Fruit fly (Drosophila melanogaster) whole organism, embryonic: ENCODE measurements around the gene CG14818.
A peak's percentile ranks its signal among the peaks of the same experiment; 100 is the strongest.

Experiments used
- Atf3 ChIP-seq: fragments of 200-800 bp; sonication (Bioruptor generic); optimal IDR thresholded peaks from 3 replicates; lab custom pipeline; 2016; ENCODE audit warnings: missing biosample characterization, missing genetic modification characterization
- CG10147 ChIP-seq: fragments of 200-800 bp; sonication (Bioruptor generic); optimal IDR thresholded peaks from 2 replicates; lab custom pipeline; 2019; ENCODE audit warnings: missing biosample characterization, mild to moderate bottlenecking, missing genetic modification characterization, moderate library complexity
- CG11723 ChIP-seq: fragments of 200-800 bp; sonication (Bioruptor generic); optimal IDR thresholded peaks from 2 replicates; lab custom pipeline; 2017; ENCODE audit warnings: missing biosample characterization, mild to moderate bottlenecking, missing genetic modification characterization
- CG12155 ChIP-seq: fragments of 200-800 bp; sonication (Bioruptor generic); optimal IDR thresholded peaks from 3 replicates; lab custom pipeline; 2016; ENCODE audit warnings: missing biosample characterization, missing genetic modification characterization
- CG12744 ChIP-seq: fragments of 200-800 bp; sonication (Bioruptor generic); optimal IDR thresholded peaks from 2 replicates; lab custom pipeline; 2016; ENCODE audit warnings: missing biosample characterization, missing genetic modification characterization
- CG13123 ChIP-seq: fragments of 200-800 bp; sonication (Bioruptor generic); optimal IDR thresholded peaks from 2 replicates; lab custom pipeline; 2016; ENCODE audit warnings: missing biosample characterization, missing genetic modification characterization
- CG13296 ChIP-seq: fragments of 200-800 bp; sonication (Bioruptor generic); optimal IDR thresholded peaks from 3 replicates; lab custom pipeline; 2018; ENCODE audit warnings: missing biosample characterization, mild to moderate bottlenecking, missing genetic modification characterization
- CG15073 ChIP-seq: fragments of 200-800 bp; sonication (Bioruptor generic); optimal IDR thresholded peaks from 2 replicates; lab custom pipeline; 2016; ENCODE audit warnings: missing biosample characterization, missing genetic modification characterization
- CG16815 ChIP-seq: fragments of 200-800 bp; sonication (Bioruptor generic); optimal IDR thresholded peaks from 3 replicates; lab custom pipeline; 2017; ENCODE audit warnings: missing biosample characterization, mild to moderate bottlenecking, missing genetic modification characterization
- CG1832 ChIP-seq: fragments of 200-800 bp; sonication (Bioruptor generic); optimal IDR thresholded peaks from 2 replicates; lab custom pipeline; 2017; ENCODE audit warnings: missing biosample characterization, mild to moderate bottlenecking, missing genetic modification characterization, inconsistent platforms
- CG18764 ChIP-seq: fragments of 200-800 bp; sonication (Bioruptor generic); optimal IDR thresholded peaks from 3 replicates; lab custom pipeline; 2016; ENCODE audit warnings: missing biosample characterization, missing genetic modification characterization
- CG2889 ChIP-seq: fragments of 200-800 bp; sonication (Bioruptor generic); IDR thresholded peaks from 3 replicates; pipeline ENCODE4 v1.3.6; 2022; ENCODE audit warnings: missing biosample characterization, missing genetic modification characterization
- CG31365 ChIP-seq: fragments of 200-800 bp; sonication (Bioruptor generic); optimal IDR thresholded peaks from 2 replicates; lab custom pipeline; 2018; ENCODE audit warnings: missing biosample characterization, mild to moderate bottlenecking, missing genetic modification characterization
- CG32532 ChIP-seq: fragments of 200-800 bp; sonication (Bioruptor generic); IDR thresholded peaks from 2 replicates; pipeline ENCODE4 v1.3.6; 2022; ENCODE audit warnings: missing biosample characterization, missing genetic modification characterization
- CG3847 ChIP-seq: fragments of 200-800 bp; sonication (Bioruptor generic); IDR thresholded peaks from 2 replicates; pipeline ENCODE4 v1.3.6; 2022; ENCODE audit warnings: missing biosample characterization, missing genetic modification characterization
- CG4730 ChIP-seq: fragments of 200-800 bp; sonication (Bioruptor generic); IDR thresholded peaks from 2 replicates; pipeline ENCODE4 v1.3.6; 2022; ENCODE audit warnings: missing biosample characterization, missing genetic modification characterization
- CG6175 ChIP-seq: fragments of 200-800 bp; sonication (Bioruptor generic); IDR thresholded peaks from 3 replicates; pipeline ENCODE4 v1.3.6; 2022; ENCODE audit warnings: missing biosample characterization, missing genetic modification characterization
- CG6765 ChIP-seq: fragments of 200-800 bp; sonication (Bioruptor generic); optimal IDR thresholded peaks from 3 replicates; lab custom pipeline; 2017; ENCODE audit warnings: missing biosample characterization, mild to moderate bottlenecking, missing genetic modification characterization
- CG7987 ChIP-seq: fragments of 200-800 bp; sonication (Bioruptor generic); optimal IDR thresholded peaks from 2 replicates; lab custom pipeline; 2018; ENCODE audit warnings: missing biosample characterization, mild to moderate bottlenecking, missing genetic modification characterization, moderate library complexity
- CG9437 ChIP-seq: fragments of 200-800 bp; sonication (Bioruptor generic); optimal IDR thresholded peaks from 2 replicates; lab custom pipeline; 2018; ENCODE audit warnings: missing biosample characterization, mild to moderate bottlenecking, missing genetic modification characterization
- Dbx ChIP-seq: fragments of 200-800 bp; sonication (Bioruptor generic); IDR thresholded peaks from 3 replicates; pipeline ENCODE4 v1.3.6; 2022; ENCODE audit warnings: missing biosample characterization, missing genetic modification characterization
- Dek ChIP-seq: fragments of 200-800 bp; sonication (Bioruptor generic); optimal IDR thresholded peaks from 3 replicates; lab custom pipeline; 2019; ENCODE audit warnings: missing biosample characterization, mild to moderate bottlenecking, missing genetic modification characterization, moderate library complexity
- Eip74EF ChIP-seq, 2 experiments: fragments of 200-800 bp in 1 of 2; fragments of >200 bp in 1 of 2; sonication (Bioruptor generic) in 1 of 2; optimal IDR thresholded peaks; 2 replicates each; lab custom pipeline; 2017 to 2019; ENCODE audit warnings: missing biosample characterization in 2 of 2, missing genetic modification characterization in 2 of 2, mild to moderate bottlenecking in 1 of 2, moderate library complexity in 1 of 2
- H15 ChIP-seq: fragments of 200-800 bp; sonication (Bioruptor generic); IDR thresholded peaks from 3 replicates; pipeline ENCODE4 v1.3.6; 2022; ENCODE audit warnings: missing biosample characterization, missing genetic modification characterization
- Hr51 ChIP-seq, 2 experiments: fragments of 200-800 bp; sonication (Bioruptor generic); optimal IDR thresholded peaks; 2 replicates in 1 of 2; 3 replicates in 1 of 2; lab custom pipeline; 2016 to 2018; ENCODE audit warnings: missing biosample characterization in 2 of 2, missing genetic modification characterization in 2 of 2, mild to moderate bottlenecking in 1 of 2, moderate library complexity in 1 of 2
- Kr ChIP-seq: fragments of 200-800 bp; sonication (Bioruptor generic); optimal IDR thresholded peaks from 2 replicates; lab custom pipeline; 2017; ENCODE audit warnings: missing biosample characterization, mild to moderate bottlenecking, missing genetic modification characterization
- Lhr ChIP-seq: fragments of 200-800 bp; sonication (Bioruptor generic); optimal IDR thresholded peaks from 3 replicates; lab custom pipeline; 2017; ENCODE audit warnings: mild to moderate bottlenecking, missing biosample characterization, missing genetic modification reagents, missing genetic modification characterization
- Lim3 ChIP-seq: fragments of 200-800 bp; sonication (Bioruptor generic); IDR thresholded peaks from 2 replicates; pipeline ENCODE4 v1.3.6; 2022; ENCODE audit warnings: missing biosample characterization, missing genetic modification characterization
- NK7.1 ChIP-seq: fragments of 200-800 bp; sonication (Bioruptor generic); optimal IDR thresholded peaks from 3 replicates; lab custom pipeline; 2016; ENCODE audit warnings: missing biosample characterization, missing genetic modification characterization
- Pdp1 ChIP-seq, 2 experiments: fragments of 200-800 bp; sonication (Bioruptor generic); optimal IDR thresholded peaks; 3 replicates each; lab custom pipeline; 2016; ENCODE audit warnings: missing biosample characterization in 2 of 2, missing genetic modification characterization in 2 of 2, mild to moderate bottlenecking in 1 of 2, moderate library complexity in 1 of 2
- Sin3A ChIP-seq: fragments of >200 bp; optimal IDR thresholded peaks from 2 replicates; lab custom pipeline; 2018
- abd-A ChIP-seq: fragments of 200-800 bp; sonication (Bioruptor generic); optimal IDR thresholded peaks from 3 replicates; lab custom pipeline; 2019; ENCODE audit warnings: missing biosample characterization, mild to moderate bottlenecking, missing genetic modification characterization, moderate library complexity
- ap ChIP-seq: fragments of 200-800 bp; sonication (Bioruptor generic); IDR thresholded peaks from 2 replicates; pipeline ENCODE4 v1.3.6; 2022; ENCODE audit warnings: missing biosample characterization, missing genetic modification characterization
- ara ChIP-seq: fragments of 200-800 bp; sonication (Bioruptor generic); IDR thresholded peaks from 2 replicates; pipeline ENCODE4 v1.3.6; 2022; ENCODE audit warnings: missing biosample characterization, missing genetic modification characterization
- chinmo ChIP-seq: fragments of 200-800 bp; sonication (Bioruptor generic); IDR thresholded peaks from 4 replicates; pipeline ENCODE4 v1.3.6; 2022; ENCODE audit warnings: missing biosample characterization, missing genetic modification characterization; ENCODE audit not compliant: partially characterized antibody
- croc ChIP-seq: fragments of 200-800 bp; sonication (Bioruptor generic); conservative IDR thresholded peaks from 3 replicates; pipeline ENCODE4 v1.3.6; 2022; ENCODE audit warnings: missing biosample characterization, missing genetic modification characterization
- emc ChIP-seq: fragments of 200-800 bp; sonication (Bioruptor generic); optimal IDR thresholded peaks from 2 replicates; lab custom pipeline; 2016; ENCODE audit warnings: missing biosample characterization, missing genetic modification characterization
- ems ChIP-seq: fragments of 200-800 bp; sonication (Bioruptor generic); optimal IDR thresholded peaks from 3 replicates; lab custom pipeline; 2016; ENCODE audit warnings: missing biosample characterization, missing genetic modification characterization
- fd96Cb ChIP-seq: fragments of 200-800 bp; sonication (Bioruptor generic); optimal IDR thresholded peaks from 2 replicates; lab custom pipeline; 2018; ENCODE audit warnings: missing biosample characterization, mild to moderate bottlenecking, missing genetic modification characterization, moderate library complexity
- gcm ChIP-seq: fragments of 200-800 bp; sonication (Bioruptor generic); optimal IDR thresholded peaks from 2 replicates; lab custom pipeline; 2019; ENCODE audit warnings: missing biosample characterization, mild to moderate bottlenecking, missing genetic modification characterization, moderate library complexity
- gcm2 ChIP-seq: fragments of 200-800 bp; sonication (Bioruptor generic); optimal IDR thresholded peaks from 2 replicates; lab custom pipeline; 2016; ENCODE audit warnings: missing biosample characterization, missing genetic modification characterization
- gt ChIP-seq: fragments of 200-800 bp; sonication (Bioruptor generic); IDR thresholded peaks from 2 replicates; pipeline ENCODE4 v1.3.6; 2022; ENCODE audit warnings: missing biosample characterization, missing genetic modification characterization
- lbe ChIP-seq: fragments of 200-800 bp; sonication (Bioruptor generic); optimal IDR thresholded peaks from 2 replicates; lab custom pipeline; 2016; ENCODE audit warnings: missing biosample characterization, mild to moderate bottlenecking, missing genetic modification characterization
- lola ChIP-seq, 3 experiments: fragments of >200 bp in 2 of 3; fragments of 200-800 bp in 1 of 3; sonication (Bioruptor generic) in 1 of 3; optimal IDR thresholded peaks; 2 replicates each; lab custom pipeline; 2017 to 2019; ENCODE audit warnings: missing biosample characterization in 3 of 3, missing genetic modification characterization in 3 of 3, mild to moderate bottlenecking in 1 of 3, moderate library complexity in 1 of 3
- nom ChIP-seq: fragments of 200-800 bp; sonication (Bioruptor generic); optimal IDR thresholded peaks from 2 replicates; lab custom pipeline; 2017; ENCODE audit warnings: missing biosample characterization, missing genetic modification characterization, mild to moderate bottlenecking, moderate library complexity, missing genetic modification reagents
- oc ChIP-seq: fragments of 200-800 bp; sonication (Bioruptor generic); optimal IDR thresholded peaks from 2 replicates; lab custom pipeline; 2018; ENCODE audit warnings: missing biosample characterization, mild to moderate bottlenecking, missing genetic modification characterization, moderate library complexity
- phol ChIP-seq: fragments of 200-800 bp; sonication (Bioruptor generic); optimal IDR thresholded peaks from 3 replicates; lab custom pipeline; 2018; ENCODE audit warnings: missing biosample characterization, mild to moderate bottlenecking, missing genetic modification characterization, moderate library complexity
- psq ChIP-seq: fragments of 200-800 bp; sonication (Bioruptor generic); optimal IDR thresholded peaks from 2 replicates; lab custom pipeline; 2017; ENCODE audit warnings: missing biosample characterization, missing genetic modification characterization
- tio ChIP-seq: fragments of 200-800 bp; sonication (Bioruptor generic); optimal IDR thresholded peaks from 2 replicates; lab custom pipeline; 2017; ENCODE audit warnings: missing biosample characterization, missing genetic modification characterization, inconsistent platforms
- zen ChIP-seq: fragments of 200-800 bp; sonication (Bioruptor generic); optimal IDR thresholded peaks from 3 replicates; lab custom pipeline; 2018; ENCODE audit warnings: missing biosample characterization, mild to moderate bottlenecking, missing genetic modification characterization, moderate library complexity

Gene CG14818

dm6 chrX:1854070-1854469 is 25.5 kb downstream of the CG14818 start (continued):
- TF ChIP-seq CG7987 (GFP tag; lab: Kevin White, UChicago) (peak; percentile 86), lbe (GFP tag; lab: Kevin White, UChicago) (peak; percentile 36), ap (GFP tag; lab: Robert Waterston, UW) (0 out of 2 replicates have a peak, but pooled peaks have one; percentile 13), Pdp1 (GFP tag; optimal IDR thresholded peaks at IDR 0.05; lab: Kevin White, UChicago) (peak in 1 of 2 experiments; percentile 31), Eip74EF (GFP tag; optimal IDR thresholded peaks at IDR 0.05; lab: Kevin White, UChicago) (peak in 1 of 2 experiments; percentile 59), CG13296 (GFP tag; lab: Kevin White, UChicago) (peak; percentile 91), CG9437 (GFP tag; lab: Kevin White, UChicago) (no peak), CG2889 (GFP tag; lab: Robert Waterston, UW) (peak; percentile 65; the same call in 2 of the 3 replicates), CG18764 (peak; percentile 38), CG12744 (peak; percentile 49), emc (GFP tag; lab: Kevin White, UChicago) (no peak), CG16815 (GFP tag; lab: Kevin White, UChicago) (no peak), ems (GFP tag; lab: Kevin White, UChicago) (peak; percentile 31), CG12155 (GFP tag; lab: Kevin White, UChicago) (peak; percentile 6), NK7.1 (GFP tag; lab: Kevin White, UChicago) (peak; percentile 64), CG3847 (GFP tag; lab: Robert Waterston, UW) (peak; percentile 52), CG6175 (GFP tag; lab: Robert Waterston, UW) (peak; percentile 56; the same call in 1 of the 3 replicates), lola (GFP tag; optimal IDR thresholded peaks at IDR 0.05; lab: Kevin White, UChicago) (no peak), CG4730 (GFP tag; lab: Robert Waterston, UW) (no peak), Sin3A (no peak), Lim3 (GFP tag; lab: Robert Waterston, UW) (no peak), gt (GFP tag; lab: Robert Waterston, UW) (no peak), Dek (tag; lab: Kevin White, UChicago) (peak; percentile 77), CG11723 (GFP tag; lab: Kevin White, UChicago) (no peak), Atf3 (GFP tag; lab: Kevin White, UChicago) (no peak), Lhr (no peak), croc (GFP tag; lab: Robert Waterston, UW) (no peak), Hr51 (GFP tag; optimal IDR thresholded peaks at IDR 0.05; lab: Kevin White, UChicago) (peak; percentile 8 to 73), CG15073 (GFP tag; lab: Kevin White, UChicago) (no peak), CG13123 (GFP tag; lab: Kevin White, UChicago) (peak; percentile 40), CG31365 (tag; lab: Kevin White, UChicago) (peak; percentile 66), chinmo (GFP tag; lab: Robert Waterston, UW) (no peak), gcm2 (GFP tag; lab: Kevin White, UChicago) (peak; percentile 48), H15 (GFP tag; lab: Robert Waterston, UW) (no peak), CG1832 (GFP tag; lab: Kevin White, UChicago) (peak; percentile 30), psq (GFP tag; lab: Kevin White, UChicago) (peak; percentile 6), Kr (no peak), abd-A (no peak), fd96Cb (tag; lab: Kevin White, UChicago) (no peak), CG32532 (peak; percentile 58; the same call in 1 of the 2 replicates), zen (no peak), CG10147 (peak; percentile 26), oc (tag; lab: Kevin White, UChicago) (no peak), tio (GFP tag; lab: Kevin White, UChicago) (peak; percentile 11), gcm (GFP tag; lab: Kevin White, UChicago) (no peak), ara (GFP tag; lab: Robert Waterston, UW) (no peak), nom (GFP tag; lab: Kevin White, UChicago) (no peak), phol (no peak), CG6765 (peak; percentile 93), Dbx (GFP tag; lab: Robert Waterston, UW) (peak; percentile 89; the same call in 2 of the 3 replicates)
